Fruit fly (Drosophila melanogaster): ENCODE results near the gene CG15432.
A peak's percentile ranks its signal among the peaks of the same experiment; 100 is the strongest.

CG15432 gene

dm6 chr2L:4458119-4459056 is 16.3 kb downstream of the CG15432 start, which contains the start of gene RpL27A (continued):
- TF ChIP-seq CG4328 (GFP tag; optimal IDR thresholded peaks at IDR 0.05) (peak; percentile 77), CG7271 (tag; optimal IDR thresholded peaks at IDR 0.05) (peak; percentile 78), gro (GFP tag; optimal IDR thresholded peaks at IDR 0.05) (peak; percentile 23), CG15011 (GFP tag; optimal IDR thresholded peaks at IDR 0.05) (peak; percentile 64), mld (GFP tag; IDR thresholded peaks at IDR 0.05; ENCODE audit: partially characterized antibody) (no peak), ham (GFP tag; IDR thresholded peaks at IDR 0.05) (peak; percentile 9; the same call in 1 of the 2 replicates), CG9876 (GFP tag; optimal IDR thresholded peaks at IDR 0.05) (peak; percentile 77), CG12299 (tag; optimal IDR thresholded peaks at IDR 0.05) (peak; percentile 60), pfk (GFP tag; optimal IDR thresholded peaks at IDR 0.05) (peak; percentile 78), Max (GFP tag; optimal IDR thresholded peaks at IDR 0.05) (peak; percentile 75), CG16779 (GFP tag; IDR thresholded peaks at IDR 0.05) (peak; percentile 77), CG9817 (tag; optimal IDR thresholded peaks at IDR 0.05) (peak; percentile 71), CG17802 (tag; optimal IDR thresholded peaks at IDR 0.05) (peak; percentile 82), gfzf (GFP tag; optimal IDR thresholded peaks at IDR 0.05) (peak; percentile 71), tup (GFP tag; optimal IDR thresholded peaks at IDR 0.05) (no peak), CG11085 (GFP tag; IDR thresholded peaks at IDR 0.05) (peak; percentile 80), ems (GFP tag; optimal IDR thresholded peaks at IDR 0.05) (peak; percentile 59), CG3995 (GFP tag; optimal IDR thresholded peaks at IDR 0.05) (peak; percentile 47), shn (GFP tag; optimal IDR thresholded peaks at IDR 0.05) (peak; percentile 64), toy (GFP tag; IDR thresholded peaks at IDR 0.05) (no peak; the same call in 1 of the 2 replicates), NK7.1 (GFP tag; optimal IDR thresholded peaks at IDR 0.05) (peak; percentile 55), ranshi (GFP tag; IDR thresholded peaks at IDR 0.05) (peak; percentile 73), nau (GFP tag; optimal IDR thresholded peaks at IDR 0.05) (peak; percentile 75), CG3847 (GFP tag; IDR thresholded peaks at IDR 0.05) (peak; percentile 68), lola (GFP tag; optimal IDR thresholded peaks at IDR 0.05) (peak in 1 of 3 experiments; percentile 70), Optix (GFP tag; IDR thresholded peaks at IDR 0.05) (peak; percentile 68), CG15269 (tag; optimal IDR thresholded peaks at IDR 0.05) (peak; percentile 75), Awh (GFP tag; IDR thresholded peaks at IDR 0.05) (peak; percentile 88), CG12071 (GFP tag; optimal IDR thresholded peaks at IDR 0.05) (peak; percentile 91), CG4730 (GFP tag; IDR thresholded peaks at IDR 0.05) (peak; percentile 63), jing (GFP tag; optimal IDR thresholded peaks at IDR 0.05) (no peak), yki (optimal IDR thresholded peaks at IDR 0.05) (no peak), Ptx1 (GFP tag; IDR thresholded peaks at IDR 0.05) (peak; percentile 65), gsb-n (tag; optimal IDR thresholded peaks at IDR 0.05) (peak; percentile 80), Deaf1 (tag; optimal IDR thresholded peaks at IDR 0.05) (peak; percentile 48), bowl (GFP tag; IDR thresholded peaks at IDR 0.05) (no peak), CG17361 (GFP tag; IDR thresholded peaks at IDR 0.05) (peak; percentile 84), Xbp1 (GFP tag; optimal IDR thresholded peaks at IDR 0.05) (peak; percentile 79), CG34376 (GFP tag; optimal IDR thresholded peaks at IDR 0.05) (peak; percentile 90), gce (GFP tag; IDR thresholded peaks at IDR 0.05) (peak; percentile 85), jigr1 (GFP tag; IDR thresholded peaks at IDR 0.05) (0 out of 3 replicates have a peak, but pooled peaks have one; percentile 25), CG15696 (tag; optimal IDR thresholded peaks at IDR 0.05) (peak; percentile 23), CG17328 (GFP tag; IDR thresholded peaks at IDR 0.05) (peak; percentile 91), rib (GFP tag; IDR thresholded peaks at IDR 0.05) (peak; percentile 70), lilli (GFP tag; optimal IDR thresholded peaks at IDR 0.05) (peak; percentile 60), MESR4 (GFP tag; optimal IDR thresholded peaks at IDR 0.05) (peak; percentile 100), Drgx (GFP tag; IDR thresholded peaks at IDR 0.05) (no peak), CG10565 (GFP tag; optimal IDR thresholded peaks at IDR 0.05) (no peak), Hr3 (GFP tag; optimal IDR thresholded peaks at IDR 0.05) (peak; percentile 53)
